Worm (Caenorhabditis elegans) whole organism, L4 larva: ENCODE data around the gene pfk-1.1.

Experiments used
- Y75B8A.6 ChIP-seq: fragments of 200-800 bp; sonication (Bioruptor generic); IDR thresholded peaks from 2 replicates; pipeline ENCODE4 v1.3.6; 2022; ENCODE audit warnings: missing genetic modification reagents, missing genetic modification characterization, missing compliant biosample characterization
- ama-1 ChIP-seq: fragments of 150-350 bp; optimal IDR thresholded peaks from 2 replicates; lab custom pipeline; 2014; ENCODE audit warnings: inconsistent platforms, mixed read lengths
- arid-1 ChIP-seq: fragments of 200-800 bp; sonication (Bioruptor generic); conservative IDR thresholded peaks from 2 replicates; pipeline ENCODE4 v1.3.6; 2022; ENCODE audit warnings: missing genetic modification reagents, missing genetic modification characterization, missing compliant biosample characterization
- daf-8 ChIP-seq: fragments of 200-800 bp; sonication (Bioruptor generic); IDR thresholded peaks from 2 replicates; pipeline ENCODE4 v1.3.6; 2022; ENCODE audit warnings: missing genetic modification characterization, missing compliant biosample characterization
- dmd-6 ChIP-seq: fragments of 200-800 bp; sonication (Bioruptor generic); IDR thresholded peaks from 2 replicates; pipeline ENCODE4 v1.3.6; 2022; ENCODE audit warnings: missing genetic modification reagents, missing genetic modification characterization, missing compliant biosample characterization
- dpl-1 ChIP-seq: fragments of 150-350 bp; optimal IDR thresholded peaks from 2 replicates; lab custom pipeline; 2014; ENCODE audit warnings: missing biosample characterization, missing genetic modification reagents, missing genetic modification characterization
- fkh-10 ChIP-seq: fragments of 150-350 bp; optimal IDR thresholded peaks from 2 replicates; lab custom pipeline; 2014; ENCODE audit warnings: missing biosample characterization, missing genetic modification reagents, missing genetic modification characterization
- nhr-237 ChIP-seq: sonication (generic microtip); optimal IDR thresholded peaks from 2 replicates; lab custom pipeline; 2017; ENCODE audit warnings: missing biosample characterization, missing genetic modification characterization
- nhr-76 ChIP-seq: fragments of 150-350 bp; optimal IDR thresholded peaks from 2 replicates; lab custom pipeline; 2014; ENCODE audit warnings: missing biosample characterization, missing genetic modification characterization
- pqm-1 ChIP-seq: sonication (generic microtip); optimal IDR thresholded peaks from 2 replicates; lab custom pipeline; 2017; ENCODE audit warnings: missing biosample characterization, missing genetic modification characterization
- sdz-12 ChIP-seq: fragments of 200-800 bp; sonication (Bioruptor generic); optimal IDR thresholded peaks from 2 replicates; lab custom pipeline; 2018; ENCODE audit warnings: mild to moderate bottlenecking, missing genetic modification characterization, missing compliant biosample characterization
- tra-1 ChIP-seq: fragments of 200-800 bp; sonication (Bioruptor generic); IDR thresholded peaks from 2 replicates; pipeline ENCODE4 v1.3.6; 2022; ENCODE audit warnings: missing genetic modification reagents, missing genetic modification characterization, missing compliant biosample characterization
- zag-1 ChIP-seq: fragments of 150-350 bp; optimal IDR thresholded peaks from 2 replicates; lab custom pipeline; 2014; ENCODE audit warnings: missing biosample characterization, missing genetic modification characterization

- no peak for TF ChIP-seq daf-8 (GFP tag; lab: Robert Waterston, UW)
- TF ChIP-seq dmd-6 (GFP tag; lab: Robert Waterston, UW): no peak
- TF ChIP-seq arid-1 (GFP tag; lab: Robert Waterston, UW): no peak
- TF ChIP-seq Y75B8A.6 (GFP tag; lab: Robert Waterston, UW): no peak
- no peak for TF ChIP-seq nhr-76
- TF ChIP-seq tra-1 (GFP tag; lab: Robert Waterston, UW): no peak
- TF ChIP-seq fkh-10 (GFP tag; lab: Kevin White, UChicago): no peak
- no peak for TF ChIP-seq nhr-237 (tag; lab: Kevin White, UChicago)
- TF ChIP-seq pqm-1 (tag; lab: Kevin White, UChicago): no peak
- no peak for TF ChIP-seq dpl-1 (GFP tag; lab: Kevin White, UChicago)
- TF ChIP-seq ama-1 (lab: Kevin White, UChicago): no peak
- TF ChIP-seq sdz-12 (GFP tag; lab: Kevin White, UChicago): no peak
- no peak for TF ChIP-seq zag-1 (tag; lab: Kevin White, UChicago)
Observed at ce11 chrX:2945950-2946349, 5.3 kb downstream of the pfk-1.1 start.
